Worm (Caenorhabditis elegans): ENCODE results near the gene scvp-1.

scvp-1 gene

DNA sequence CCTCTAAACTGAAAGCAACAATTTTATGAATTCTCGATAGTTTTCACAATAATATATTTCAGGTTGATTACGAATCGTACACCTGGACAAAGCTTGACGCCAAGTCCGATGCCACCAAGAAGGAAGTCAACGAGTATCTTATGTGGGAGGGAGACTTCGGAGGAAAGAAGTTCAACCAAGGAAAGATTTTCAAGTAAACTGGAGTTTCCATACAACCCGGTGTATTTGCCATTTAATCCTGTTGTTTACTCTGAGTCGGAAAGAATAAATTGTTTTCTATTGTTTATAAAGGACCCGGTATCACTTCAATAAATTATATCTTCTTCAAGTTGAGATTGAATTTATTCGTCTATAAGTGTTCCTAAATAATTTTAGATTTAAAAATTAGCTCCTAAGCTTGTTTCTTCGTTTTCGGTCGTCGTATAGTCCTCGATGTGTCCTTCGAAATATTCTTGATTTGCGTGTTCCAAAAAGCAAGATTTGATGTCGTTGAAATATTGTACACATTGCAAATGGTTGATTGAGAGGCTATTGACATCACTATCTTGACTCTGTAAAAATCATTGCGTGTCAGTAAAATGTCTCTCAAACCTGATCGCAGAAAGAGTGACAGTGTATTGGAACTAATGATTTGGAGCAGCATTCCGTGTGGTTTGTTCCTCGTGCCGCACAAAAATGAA, 36.6 kb upstream of the scvp-1 start (continued):
- TF ChIP-seq nfya-1 (tag; optimal IDR thresholded peaks at IDR 0.05; ENCODE audit: borderline replicate concordance, insufficient read depth), result no peak
- 0 out of 2 replicates have a peak, but pooled peaks have one; percentile 11 for TF ChIP-seq D2030.7 (GFP tag; IDR thresholded peaks at IDR 0.05)
- peak; percentile 78 for TF ChIP-seq atf-7 (tag; optimal IDR thresholded peaks at IDR 0.05)
- no peak for TF ChIP-seq hlh-26 (GFP tag; conservative IDR thresholded peaks at IDR 0.05)
- peak; percentile 24 for TF ChIP-seq attf-5 (GFP tag; optimal IDR thresholded peaks at IDR 0.05)
- no peak for TF ChIP-seq bed-1 (GFP tag; IDR thresholded peaks at IDR 0.05)
- TF ChIP-seq rpc-1 (optimal IDR thresholded peaks at IDR 0.05), result no peak
- TF ChIP-seq rpc-1 (tag; optimal IDR thresholded peaks at IDR 0.05), result no peak
- TF ChIP-seq dox-1 (GFP tag; IDR thresholded peaks at IDR 0.05), result no peak
- TF ChIP-seq hlh-12 (tag; optimal IDR thresholded peaks at IDR 0.05), result no peak
- 0 out of 2 replicates have a peak, but pooled peaks have one; percentile 13 for TF ChIP-seq attf-6 (GFP tag; IDR thresholded peaks at IDR 0.05)
- no peak for TF ChIP-seq T26A5.8 (tag; optimal IDR thresholded peaks at IDR 0.05)
- no peak for TF ChIP-seq aptf-3 (GFP tag; IDR thresholded peaks at IDR 0.05)
- no peak for TF ChIP-seq egl-18 (GFP tag; IDR thresholded peaks at IDR 0.05)
- peak; percentile 50 for TF ChIP-seq tlf-1 (GFP tag; optimal IDR thresholded peaks at IDR 0.05)
- TF ChIP-seq hrde-1 (tag; optimal IDR thresholded peaks at IDR 0.05; ENCODE audit: borderline replicate concordance), result peak; percentile 43
- no peak for TF ChIP-seq cebp-1 (GFP tag; IDR thresholded peaks at IDR 0.05)
- no peak for TF ChIP-seq cebp-1 (tag; optimal IDR thresholded peaks at IDR 0.05)
- TF ChIP-seq aptf-2 (GFP tag; conservative IDR thresholded peaks at IDR 0.05), result no peak
- no peak for TF ChIP-seq efl-1 (GFP tag; optimal IDR thresholded peaks at IDR 0.05)
- no peak for TF ChIP-seq fkh-3 (tag; optimal IDR thresholded peaks at IDR 0.05)
- TF ChIP-seq somi-1 (GFP tag; optimal IDR thresholded peaks at IDR 0.05), result no peak
- TF ChIP-seq Y56A3A.18 (GFP tag; IDR thresholded peaks at IDR 0.05), result peak; percentile 39; the same call in 1 of the 2 replicates
- TF ChIP-seq lin-35 (GFP tag; optimal IDR thresholded peaks at IDR 0.05), result peak in 1 of 3 experiments; percentile 55
- TF ChIP-seq let-526 (GFP tag; IDR thresholded peaks at IDR 0.05), result no peak
- no peak for TF ChIP-seq madf-10 (tag; optimal IDR thresholded peaks at IDR 0.05)
- no peak for TF ChIP-seq lag-1 (GFP tag; IDR thresholded peaks at IDR 0.05)
- 0 out of 2 replicates have a peak, but pooled peaks have one; percentile 10 for TF ChIP-seq nhr-120 (GFP tag; IDR thresholded peaks at IDR 0.05)
- peak; percentile 57 for TF ChIP-seq chd-7 (tag; optimal IDR thresholded peaks at IDR 0.05)
- TF ChIP-seq F49E8.2 (tag; optimal IDR thresholded peaks at IDR 0.05; ENCODE audit: insufficient read depth), result peak; percentile 83
- TF ChIP-seq Y67H2A.10 (GFP tag; conservative IDR thresholded peaks at IDR 0.05), result no peak
- no peak for TF ChIP-seq tbx-9 (tag; optimal IDR thresholded peaks at IDR 0.05; ENCODE audit: borderline replicate concordance)
- TF ChIP-seq unc-62 (GFP tag; optimal IDR thresholded peaks at IDR 0.05), result peak; percentile 92
- TF ChIP-seq snpc-4 (GFP tag; optimal IDR thresholded peaks at IDR 0.05), result no peak
- peak in 1 of 4 experiments; percentile 51 for TF ChIP-seq snpc-4 (tag; optimal IDR thresholded peaks at IDR 0.05)
- no peak for TF ChIP-seq C17E4.6 (GFP tag; IDR thresholded peaks at IDR 0.05)
- no peak; the same call in 1 of the 2 replicates for TF ChIP-seq B0336.3 (GFP tag; IDR thresholded peaks at IDR 0.05)
- no peak for TF ChIP-seq mxl-1 (tag; optimal IDR thresholded peaks at IDR 0.05)

DNA sequence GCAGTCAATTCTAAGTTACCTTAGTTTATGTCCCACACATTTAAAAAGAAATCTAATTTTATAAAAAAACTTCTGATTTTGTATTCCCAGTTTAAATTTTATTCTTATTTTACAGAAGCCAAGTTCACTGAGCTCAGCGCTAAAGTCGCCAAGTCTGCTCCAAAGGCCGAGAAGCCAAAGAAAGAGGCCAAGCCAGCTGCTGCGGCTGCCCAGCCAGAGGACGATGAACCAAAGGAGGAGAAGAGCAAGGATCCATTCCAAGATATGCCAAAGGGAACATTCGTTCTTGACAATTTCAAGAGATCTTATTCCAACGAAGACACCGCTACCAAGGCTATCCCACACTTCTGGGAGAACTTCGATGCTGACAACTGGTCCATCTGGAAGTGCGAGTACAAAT, 35.8 kb upstream of the scvp-1 start:
- TF ChIP-seq F39B2.1 (GFP tag; IDR thresholded peaks at IDR 0.05) (no peak), hsf-1 (GFP tag; IDR thresholded peaks at IDR 0.05) (peak; percentile 46; the same call in 1 of the 2 replicates), somi-1 (GFP tag; optimal IDR thresholded peaks at IDR 0.05) (no peak), F33H1.4 (GFP tag; IDR thresholded peaks at IDR 0.05) (no peak), hmg-1.2 (GFP tag; IDR thresholded peaks at IDR 0.05) (no peak; the same call in 1 of the 2 replicates), lir-1 (GFP tag; conservative IDR thresholded peaks at IDR 0.05) (no peak), lag-1 (GFP tag; IDR thresholded peaks at IDR 0.05) (0 out of 2 replicates have a peak, but pooled peaks have one; percentile 21), ztf-3 (GFP tag; optimal IDR thresholded peaks at IDR 0.05) (no peak), him-1 (tag; optimal IDR thresholded peaks at IDR 0.05) (no peak), ceh-27 (GFP tag; optimal IDR thresholded peaks at IDR 0.05) (no peak), hmg-20 (GFP tag; IDR thresholded peaks at IDR 0.05) (0 out of 2 replicates have a peak, but pooled peaks have one; percentile 27), F49E8.2 (tag; optimal IDR thresholded peaks at IDR 0.05; ENCODE audit: insufficient read depth) (no peak), Y53G8AR.9 (GFP tag; conservative IDR thresholded peaks at IDR 0.05) (no peak), mel-28 (tag; optimal IDR thresholded peaks at IDR 0.05; ENCODE audit: borderline replicate concordance) (no peak), K12H6.12 (tag; optimal IDR thresholded peaks at IDR 0.05) (no peak)

Data from whole organism, young adult.